Fruit fly (Drosophila melanogaster) whole organism, embryonic: ENCODE results near the gene aralar1.

Experiments
- Antp ChIP-seq: fragments of 200-800 bp; sonication (Bioruptor generic); optimal IDR thresholded peaks from 3 replicates; lab custom pipeline; 2016; ENCODE audit warnings: missing biosample characterization, missing genetic modification characterization
- C15 ChIP-seq: fragments of 200-800 bp; sonication (Bioruptor generic); IDR thresholded peaks from 3 replicates; pipeline ENCODE4 v1.3.6; 2022; ENCODE audit warnings: missing biosample characterization, missing genetic modification characterization
- CG1024 ChIP-seq: fragments of 200-800 bp; sonication (Bioruptor generic); IDR thresholded peaks from 2 replicates; pipeline ENCODE4 v1.3.6; 2022; ENCODE audit warnings: missing biosample characterization, missing genetic modification characterization
- CG10274 ChIP-seq: fragments of 200-800 bp; sonication (Bioruptor generic); optimal IDR thresholded peaks from 3 replicates; lab custom pipeline; 2017; ENCODE audit warnings: missing biosample characterization, mild to moderate bottlenecking, missing genetic modification characterization
- CG10979 ChIP-seq: fragments of 200-800 bp; sonication (Bioruptor generic); optimal IDR thresholded peaks from 2 replicates; lab custom pipeline; 2018; ENCODE audit warnings: missing biosample characterization, mild to moderate bottlenecking, missing genetic modification characterization, moderate library complexity
- CG12299 ChIP-seq: fragments of 200-800 bp; sonication (Bioruptor generic); optimal IDR thresholded peaks from 2 replicates; lab custom pipeline; 2018; ENCODE audit warnings: missing biosample characterization, mild to moderate bottlenecking, missing genetic modification characterization
- CG12659 ChIP-seq: fragments of 200-800 bp; sonication (Bioruptor generic); optimal IDR thresholded peaks from 3 replicates; lab custom pipeline; 2017; ENCODE audit warnings: mild to moderate bottlenecking, missing biosample characterization, missing genetic modification reagents, missing genetic modification characterization
- CG1529 ChIP-seq: fragments of 200-800 bp; sonication (Bioruptor generic); optimal IDR thresholded peaks from 3 replicates; lab custom pipeline; 2018; ENCODE audit warnings: missing biosample characterization, missing genetic modification characterization
- CG1603 ChIP-seq: fragments of 200-800 bp; sonication (Bioruptor generic); optimal IDR thresholded peaks from 2 replicates; lab custom pipeline; 2019; ENCODE audit warnings: missing biosample characterization, mild to moderate bottlenecking, missing genetic modification characterization, moderate library complexity
- CG17612 ChIP-seq: fragments of 200-800 bp; sonication (Bioruptor generic); IDR thresholded peaks from 2 replicates; pipeline ENCODE4 v1.3.6; 2022; ENCODE audit warnings: missing biosample characterization, missing genetic modification characterization
- CG17912 ChIP-seq: fragments of 200-800 bp; sonication (Bioruptor generic); optimal IDR thresholded peaks from 2 replicates; lab custom pipeline; 2018; ENCODE audit warnings: missing biosample characterization, mild to moderate bottlenecking, missing genetic modification characterization
- CG34376 ChIP-seq: fragments of 200-800 bp; sonication (Bioruptor generic); optimal IDR thresholded peaks from 2 replicates; lab custom pipeline; 2018; ENCODE audit warnings: missing biosample characterization, mild to moderate bottlenecking, missing genetic modification characterization
- CG3838 ChIP-seq: fragments of 200-800 bp; sonication (Bioruptor generic); optimal IDR thresholded peaks from 3 replicates; lab custom pipeline; 2016; ENCODE audit warnings: missing biosample characterization, missing genetic modification characterization
- CG4360 ChIP-seq: fragments of 200-800 bp; sonication (Bioruptor generic); IDR thresholded peaks from 2 replicates; pipeline ENCODE4 v1.3.6; 2022; ENCODE audit warnings: missing biosample characterization, missing genetic modification characterization
- CG5245 ChIP-seq: fragments of 200-800 bp; sonication (Bioruptor generic); optimal IDR thresholded peaks from 3 replicates; lab custom pipeline; 2016; ENCODE audit warnings: missing biosample characterization, missing genetic modification characterization
- CG6765 ChIP-seq: fragments of 200-800 bp; sonication (Bioruptor generic); optimal IDR thresholded peaks from 3 replicates; lab custom pipeline; 2017; ENCODE audit warnings: missing biosample characterization, mild to moderate bottlenecking, missing genetic modification characterization
- CG7271 ChIP-seq: fragments of 200-800 bp; sonication (Bioruptor generic); optimal IDR thresholded peaks from 2 replicates; lab custom pipeline; 2018; ENCODE audit warnings: missing biosample characterization, mild to moderate bottlenecking, missing genetic modification characterization, moderate library complexity
- CG7928 ChIP-seq: fragments of 200-800 bp; sonication (Bioruptor generic); optimal IDR thresholded peaks from 2 replicates; lab custom pipeline; 2017; ENCODE audit warnings: missing biosample characterization, mild to moderate bottlenecking, missing genetic modification characterization
- CG8478 ChIP-seq: fragments of >200 bp; optimal IDR thresholded peaks from 2 replicates; lab custom pipeline; 2018
- CG8924 ChIP-seq: fragments of 200-800 bp; optimal IDR thresholded peaks from 3 replicates; lab custom pipeline; 2019; ENCODE audit warnings: missing biosample characterization, mild to moderate bottlenecking, missing genetic modification characterization, moderate library complexity
- CoRest ChIP-seq: fragments of 200-800 bp; sonication (Bioruptor generic); optimal IDR thresholded peaks from 3 replicates; lab custom pipeline; 2018; ENCODE audit warnings: missing biosample characterization, mild to moderate bottlenecking, missing genetic modification characterization, moderate library complexity
- Dek ChIP-seq: fragments of 200-800 bp; sonication (Bioruptor generic); optimal IDR thresholded peaks from 3 replicates; lab custom pipeline; 2019; ENCODE audit warnings: missing biosample characterization, mild to moderate bottlenecking, missing genetic modification characterization, moderate library complexity
- Eip74EF ChIP-seq, 2 experiments: fragments of 200-800 bp in 1 of 2; fragments of >200 bp in 1 of 2; sonication (Bioruptor generic) in 1 of 2; optimal IDR thresholded peaks; 2 replicates each; lab custom pipeline; 2017 to 2019; ENCODE audit warnings: missing biosample characterization in 2 of 2, missing genetic modification characterization in 2 of 2, mild to moderate bottlenecking in 1 of 2, moderate library complexity in 1 of 2
- GATAe ChIP-seq: fragments of 200-800 bp; sonication (Bioruptor generic); conservative IDR thresholded peaks from 2 replicates; pipeline ENCODE4 v1.3.6; 2022; ENCODE audit warnings: missing biosample characterization, missing genetic modification characterization
- Hr78 ChIP-seq, 2 experiments: fragments of 200-800 bp in 1 of 2; fragments of >200 bp in 1 of 2; sonication (Bioruptor generic) in 1 of 2; optimal IDR thresholded peaks; 2 replicates each; lab custom pipeline; 2017 to 2019; ENCODE audit warnings: missing biosample characterization in 2 of 2, missing genetic modification characterization in 2 of 2, mild to moderate bottlenecking in 1 of 2, moderate library complexity in 1 of 2
- Kr ChIP-seq: fragments of 200-800 bp; sonication (Bioruptor generic); optimal IDR thresholded peaks from 2 replicates; lab custom pipeline; 2017; ENCODE audit warnings: missing biosample characterization, mild to moderate bottlenecking, missing genetic modification characterization
- Mad ChIP-seq: fragments of 200-800 bp; sonication (Bioruptor generic); optimal IDR thresholded peaks from 2 replicates; lab custom pipeline; 2016; ENCODE audit warnings: missing biosample characterization, missing genetic modification characterization
- NFAT ChIP-seq: fragments of 200-800 bp; sonication (Bioruptor generic); IDR thresholded peaks from 2 replicates; pipeline ENCODE4 v1.3.6; 2022; ENCODE audit warnings: missing biosample characterization, missing genetic modification characterization
- Oaz ChIP-seq: fragments of 200-800 bp; sonication (Bioruptor generic); IDR thresholded peaks from 2 replicates; pipeline ENCODE4 v1.3.6; 2022; ENCODE audit warnings: missing biosample characterization, missing genetic modification characterization
- Rx ChIP-seq: fragments of 200-800 bp; sonication (Bioruptor generic); IDR thresholded peaks from 2 replicates; pipeline ENCODE4 v1.3.6; 2022; ENCODE audit warnings: missing biosample characterization, missing genetic modification characterization
- Sin3A ChIP-seq: fragments of >200 bp; optimal IDR thresholded peaks from 2 replicates; lab custom pipeline; 2018
- Xrp1 ChIP-seq: fragments of 200-800 bp; sonication (Bioruptor generic); IDR thresholded peaks from 2 replicates; pipeline ENCODE4 v1.3.6; 2022; ENCODE audit warnings: missing biosample characterization, missing genetic modification characterization
- YL-1 ChIP-seq: fragments of 200-800 bp; sonication (Bioruptor generic); optimal IDR thresholded peaks from 3 replicates; lab custom pipeline; 2017; ENCODE audit warnings: missing biosample characterization, mild to moderate bottlenecking, missing genetic modification characterization
- abd-A ChIP-seq: fragments of 200-800 bp; sonication (Bioruptor generic); optimal IDR thresholded peaks from 3 replicates; lab custom pipeline; 2019; ENCODE audit warnings: missing biosample characterization, mild to moderate bottlenecking, missing genetic modification characterization, moderate library complexity
- chn ChIP-seq: fragments of 200-800 bp; sonication (Bioruptor generic); optimal IDR thresholded peaks from 2 replicates; lab custom pipeline; 2016; ENCODE audit warnings: missing biosample characterization, missing genetic modification characterization
- ci ChIP-seq: fragments of 200-800 bp; sonication (Bioruptor generic); IDR thresholded peaks from 3 replicates; pipeline ENCODE4 v1.3.6; 2022; ENCODE audit warnings: missing biosample characterization, missing genetic modification characterization
- dimm ChIP-seq: fragments of 200-800 bp; sonication (Bioruptor generic); IDR thresholded peaks from 2 replicates; pipeline ENCODE4 v1.3.6; 2022; ENCODE audit warnings: missing biosample characterization, missing genetic modification characterization
- dmrt99B ChIP-seq: fragments of 200-800 bp; sonication (Bioruptor generic); optimal IDR thresholded peaks from 2 replicates; lab custom pipeline; 2018; ENCODE audit warnings: missing biosample characterization, mild to moderate bottlenecking, missing genetic modification characterization, moderate library complexity
- her ChIP-seq: fragments of 200-800 bp; sonication (Bioruptor generic); optimal IDR thresholded peaks from 2 replicates; lab custom pipeline; 2016; ENCODE audit warnings: missing biosample characterization, missing genetic modification characterization
- kni ChIP-seq: fragments of 200-800 bp; sonication (Bioruptor generic); optimal IDR thresholded peaks from 3 replicates; lab custom pipeline; 2017; ENCODE audit warnings: mild to moderate bottlenecking, missing biosample characterization, missing genetic modification reagents, missing genetic modification characterization
- lov ChIP-seq, 2 experiments: fragments of 200-800 bp in 1 of 2; fragments of >200 bp in 1 of 2; sonication (Bioruptor generic) in 1 of 2; IDR thresholded peaks in 1 of 2; optimal IDR thresholded peaks in 1 of 2; 2 replicates in 1 of 2; 3 replicates in 1 of 2; pipeline versions ENCODE4 v1.3.6 to Lab custom; 2017 to 2022; ENCODE audit warnings: missing biosample characterization in 1 of 2, missing genetic modification characterization in 1 of 2
- nom ChIP-seq: fragments of 200-800 bp; sonication (Bioruptor generic); optimal IDR thresholded peaks from 2 replicates; lab custom pipeline; 2017; ENCODE audit warnings: missing biosample characterization, missing genetic modification characterization, mild to moderate bottlenecking, moderate library complexity, missing genetic modification reagents
- oc ChIP-seq: fragments of 200-800 bp; sonication (Bioruptor generic); optimal IDR thresholded peaks from 2 replicates; lab custom pipeline; 2018; ENCODE audit warnings: missing biosample characterization, mild to moderate bottlenecking, missing genetic modification characterization, moderate library complexity
- odd ChIP-seq: fragments of 200-800 bp; sonication (Bioruptor generic); optimal IDR thresholded peaks from 2 replicates; lab custom pipeline; 2017; ENCODE audit warnings: missing biosample characterization, mild to moderate bottlenecking, missing genetic modification characterization
- pan ChIP-seq, 4 experiments: fragments of >200 bp in 3 of 4; fragments of 200-800 bp in 1 of 4; sonication (Bioruptor generic) in 1 of 4; optimal IDR thresholded peaks in 3 of 4; IDR thresholded peaks in 1 of 4; 2 replicates each; pipeline versions ENCODE4 v1.3.6 to Lab custom; 2017 to 2022; ENCODE audit warnings: missing biosample characterization in 2 of 4, missing genetic modification characterization in 2 of 4, mixed read lengths in 1 of 4
- pb ChIP-seq: fragments of 200-800 bp; sonication (Bioruptor generic); optimal IDR thresholded peaks from 3 replicates; lab custom pipeline; 2016; ENCODE audit warnings: missing biosample characterization, missing genetic modification characterization
- ro ChIP-seq: fragments of 200-800 bp; sonication (Bioruptor generic); IDR thresholded peaks from 2 replicates; pipeline ENCODE4 v1.3.6; 2022; ENCODE audit warnings: missing biosample characterization, missing genetic modification characterization
- sqz ChIP-seq: fragments of 200-800 bp; sonication (Bioruptor generic); optimal IDR thresholded peaks from 3 replicates; lab custom pipeline; 2018; ENCODE audit warnings: missing biosample characterization, mild to moderate bottlenecking, missing genetic modification characterization
- trh ChIP-seq: fragments of 200-800 bp; sonication (Bioruptor generic); optimal IDR thresholded peaks from 2 replicates; lab custom pipeline; 2016; ENCODE audit warnings: missing biosample characterization, missing genetic modification characterization
- zfh2 ChIP-seq: fragments of 200-800 bp; sonication (Bioruptor generic); optimal IDR thresholded peaks from 2 replicates; lab custom pipeline; 2016; ENCODE audit warnings: missing biosample characterization, missing genetic modification characterization

The aralar1 gene

dm6 chr3R:30427805-30428359 is 27.8 kb downstream of the aralar1 start, which contains the start of gene CG2218 (continued):
- TF ChIP-seq CG12299, result no peak
- TF ChIP-seq CG7271, result no peak
- TF ChIP-seq CG1603 (tag; lab: Kevin White, UChicago), result no peak
- no peak for TF ChIP-seq ro (GFP tag; lab: Robert Waterston, UW)
- no peak for TF ChIP-seq NFAT (GFP tag; lab: Robert Waterston, UW)
- no peak for TF ChIP-seq sqz
- TF ChIP-seq chn (GFP tag; lab: Kevin White, UChicago), result peak; percentile 5
- peak; percentile 80 for TF ChIP-seq YL-1
- TF ChIP-seq abd-A (tag; lab: Kevin White, UChicago), result no peak
- peak; percentile 46 for TF ChIP-seq Sin3A (lab: Kevin White, UChicago)
- TF ChIP-seq Mad (GFP tag; lab: Kevin White, UChicago), result no peak
- TF ChIP-seq pb, result no peak
- no peak for TF ChIP-seq CG4360 (GFP tag; lab: Robert Waterston, UW)
- TF ChIP-seq CoRest (tag; lab: Kevin White, UChicago), result peak; percentile 31
- TF ChIP-seq Eip74EF (GFP tag; optimal IDR thresholded peaks at IDR 0.05; lab: Kevin White, UChicago), result no peak
- TF ChIP-seq Dek (tag; lab: Kevin White, UChicago), result no peak
- no peak for TF ChIP-seq ci (GFP tag; lab: Robert Waterston, UW)
- TF ChIP-seq oc (tag; lab: Kevin White, UChicago), result no peak
- no peak for TF ChIP-seq CG6765 (GFP tag; lab: Kevin White, UChicago)
- TF ChIP-seq CG1529 (GFP tag; lab: Kevin White, UChicago), result no peak
- TF ChIP-seq trh (GFP tag; lab: Kevin White, UChicago), result no peak
- no peak for TF ChIP-seq Hr78 (GFP tag; optimal IDR thresholded peaks at IDR 0.05; lab: Kevin White, UChicago)
- TF ChIP-seq CG8478 (lab: Kevin White, UChicago), result no peak
- TF ChIP-seq dmrt99B (tag; lab: Kevin White, UChicago), result no peak
- no peak for TF ChIP-seq Antp (GFP tag; lab: Kevin White, UChicago)
- no peak for TF ChIP-seq Xrp1 (GFP tag; lab: Robert Waterston, UW)
- no peak for TF ChIP-seq lov (optimal IDR thresholded peaks at IDR 0.05; lab: Kevin White, UChicago)
- TF ChIP-seq lov (GFP tag; IDR thresholded peaks at IDR 0.05; lab: Robert Waterston, UW), result no peak
- TF ChIP-seq her (GFP tag; lab: Kevin White, UChicago), result peak; percentile 11
- TF ChIP-seq odd (GFP tag; lab: Kevin White, UChicago), result no peak
- TF ChIP-seq CG7928 (GFP tag; lab: Kevin White, UChicago), result no peak
- TF ChIP-seq Kr, result no peak
- TF ChIP-seq pan (optimal IDR thresholded peaks at IDR 0.05; lab: Kevin White, UChicago), result no peak
- TF ChIP-seq pan (GFP tag; optimal IDR thresholded peaks at IDR 0.05 in 1 of 2, IDR thresholded peaks at IDR 0.05 in 1 of 2), result no peak
- TF ChIP-seq C15, result no peak
- no peak for TF ChIP-seq dimm
- no peak for TF ChIP-seq kni
- TF ChIP-seq CG10274 (GFP tag; lab: Kevin White, UChicago), result no peak
- TF ChIP-seq zfh2 (GFP tag; lab: Kevin White, UChicago), result no peak
- TF ChIP-seq CG34376 (GFP tag; lab: Kevin White, UChicago), result no peak
- TF ChIP-seq CG17912 (GFP tag; lab: Kevin White, UChicago), result no peak
- peak; percentile 52 for TF ChIP-seq CG12659 (GFP tag; lab: Kevin White, UChicago)
- TF ChIP-seq Oaz (GFP tag; lab: Robert Waterston, UW), result no peak
- no peak for TF ChIP-seq CG3838 (GFP tag; lab: Kevin White, UChicago)
- no peak for TF ChIP-seq CG5245 (GFP tag; lab: Kevin White, UChicago)
- TF ChIP-seq CG1024 (GFP tag; lab: Robert Waterston, UW), result no peak
- TF ChIP-seq CG10979 (tag; lab: Kevin White, UChicago), result no peak
- TF ChIP-seq CG8924 (tag; lab: Kevin White, UChicago), result no peak
- TF ChIP-seq Rx (GFP tag; lab: Robert Waterston, UW), result no peak
- TF ChIP-seq GATAe (GFP tag; lab: Robert Waterston, UW), result no peak; the same call in 1 of the 2 replicates
- TF ChIP-seq CG17612 (GFP tag; lab: Robert Waterston, UW), result no peak
- peak; percentile 86 for TF ChIP-seq nom (GFP tag; lab: Kevin White, UChicago)
